Worm (Caenorhabditis elegans): ENCODE measurements around the gene F37C4.4.

DNA sequence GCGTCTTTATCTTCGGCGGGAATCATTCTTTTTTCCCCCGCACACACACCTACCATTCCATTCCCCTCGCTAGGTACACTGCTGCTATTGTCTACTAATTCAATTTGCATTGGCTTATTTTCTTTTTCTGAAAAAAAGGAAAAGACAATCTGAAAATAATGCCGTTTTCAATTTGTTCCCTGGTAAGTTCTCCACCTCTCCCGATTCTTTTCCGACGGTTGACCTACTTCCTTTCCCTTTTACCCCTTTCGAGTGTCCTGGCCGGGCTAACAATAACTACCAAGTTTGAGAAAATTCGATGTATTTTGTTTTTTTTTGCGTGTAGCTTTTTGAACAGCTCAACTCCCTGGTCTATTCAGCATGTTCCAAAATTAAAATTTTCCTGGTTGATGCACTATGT, at the start of gene F37C4.4:
- no peak for TF ChIP-seq snpc-4 (GFP tag; optimal IDR thresholded peaks at IDR 0.05)
- TF ChIP-seq snpc-4 (tag; optimal IDR thresholded peaks at IDR 0.05) = no peak
- no peak for TF ChIP-seq ztf-18 (tag; optimal IDR thresholded peaks at IDR 0.05)
- no peak for TF ChIP-seq let-526 (GFP tag; IDR thresholded peaks at IDR 0.05)
- TF ChIP-seq nhr-120 (GFP tag; IDR thresholded peaks at IDR 0.05) = no peak
- no peak for TF ChIP-seq C17E4.6 (GFP tag; IDR thresholded peaks at IDR 0.05)
- TF ChIP-seq F10E7.11 (tag; optimal IDR thresholded peaks at IDR 0.05) = no peak
- TF ChIP-seq nfya-1 (tag; optimal IDR thresholded peaks at IDR 0.05; ENCODE audit: borderline replicate concordance, insufficient read depth) = no peak
- no peak for TF ChIP-seq hlh-26 (GFP tag; conservative IDR thresholded peaks at IDR 0.05)

Data from whole organism, young adult.